Fruit fly (Drosophila melanogaster): ENCODE results near the gene CG18823.

CG18823 gene

DNA sequence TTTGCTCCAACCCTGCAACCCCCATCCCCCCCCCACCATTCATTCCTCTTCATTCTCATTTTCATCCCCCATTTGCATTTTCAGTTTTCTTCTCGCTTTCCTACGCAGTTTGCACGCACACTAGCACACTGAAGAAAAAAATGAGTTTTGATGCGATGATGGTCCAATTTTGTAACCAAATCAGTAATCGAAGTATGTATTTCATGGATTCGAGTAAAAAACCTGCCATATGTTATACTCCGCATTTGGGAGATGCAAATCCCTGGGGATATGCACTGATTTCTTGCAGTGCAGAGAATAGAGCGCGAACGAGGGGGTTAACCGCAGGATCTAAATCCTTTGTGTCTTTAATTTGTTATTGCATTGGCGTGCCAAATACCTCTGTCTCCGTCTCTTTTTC, 34.4 kb upstream of the CG18823 start (continued):
- TF ChIP-seq HLH4C (GFP tag; IDR thresholded peaks at IDR 0.05; ENCODE audit: partially characterized antibody), result no peak
- no peak for TF ChIP-seq CG15479 (GFP tag; optimal IDR thresholded peaks at IDR 0.05)
- no peak for TF ChIP-seq CG8359 (GFP tag; optimal IDR thresholded peaks at IDR 0.05; ENCODE audit: borderline replicate concordance)
- TF ChIP-seq CG10366 (GFP tag; IDR thresholded peaks at IDR 0.05), result peak; percentile 50; the same call in 1 of the 2 replicates
- TF ChIP-seq CG32772 (GFP tag; IDR thresholded peaks at IDR 0.05), result peak; percentile 66
- no peak for TF ChIP-seq CG33557 (GFP tag; optimal IDR thresholded peaks at IDR 0.05)
- TF ChIP-seq Opbp (GFP tag; IDR thresholded peaks at IDR 0.05; ENCODE audit: partially characterized antibody), result no peak
- TF ChIP-seq CG14710 (tag; optimal IDR thresholded peaks at IDR 0.05), result peak; percentile 13
- TF ChIP-seq CG10959 (GFP tag; IDR thresholded peaks at IDR 0.05), result no peak
- no peak for TF ChIP-seq CG10274 (GFP tag; optimal IDR thresholded peaks at IDR 0.05)
- peak; percentile 62 for TF ChIP-seq CG15269 (tag; optimal IDR thresholded peaks at IDR 0.05)
- TF ChIP-seq CG7963 (GFP tag; IDR thresholded peaks at IDR 0.05; ENCODE audit: partially characterized antibody), result no peak
- no peak for TF ChIP-seq toy (GFP tag; IDR thresholded peaks at IDR 0.05)
- TF ChIP-seq CG30403 (GFP tag; optimal IDR thresholded peaks at IDR 0.05), result peak; percentile 45
- TF ChIP-seq HmgZ (tag; optimal IDR thresholded peaks at IDR 0.05), result peak; percentile 8
- TF ChIP-seq jing (GFP tag; optimal IDR thresholded peaks at IDR 0.05), result peak; percentile 19
- no peak for TF ChIP-seq lov (optimal IDR thresholded peaks at IDR 0.05)
- TF ChIP-seq lov (GFP tag; IDR thresholded peaks at IDR 0.05), result no peak
- peak; percentile 76 for TF ChIP-seq CG11504 (tag; optimal IDR thresholded peaks at IDR 0.05)
- TF ChIP-seq gsb (GFP tag; IDR thresholded peaks at IDR 0.05), result no peak
- TF ChIP-seq Nf-YA (GFP tag; IDR thresholded peaks at IDR 0.05), result no peak
- TF ChIP-seq CG8765 (GFP tag; IDR thresholded peaks at IDR 0.05), result no peak
- TF ChIP-seq Xbp1 (GFP tag; optimal IDR thresholded peaks at IDR 0.05), result peak; percentile 63
- TF ChIP-seq hkb (optimal IDR thresholded peaks at IDR 0.05), result no peak
- peak; percentile 67 for TF ChIP-seq hkb (GFP tag; IDR thresholded peaks at IDR 0.05)
- TF ChIP-seq luna (GFP tag; optimal IDR thresholded peaks at IDR 0.05), result no peak
- peak; percentile 16 for TF ChIP-seq CG33213 (GFP tag; optimal IDR thresholded peaks at IDR 0.05)
- no peak for TF ChIP-seq CG31388 (GFP tag; optimal IDR thresholded peaks at IDR 0.05)
- no peak for TF ChIP-seq pzg (GFP tag; optimal IDR thresholded peaks at IDR 0.05)
- TF ChIP-seq CG7372 (GFP tag; IDR thresholded peaks at IDR 0.05), result no peak
- TF ChIP-seq Bgb (GFP tag; IDR thresholded peaks at IDR 0.05; ENCODE audit: partially characterized antibody), result no peak
- TF ChIP-seq unpg (GFP tag; optimal IDR thresholded peaks at IDR 0.05), result peak; percentile 61
- no peak for TF ChIP-seq CG7987 (GFP tag; optimal IDR thresholded peaks at IDR 0.05)
- TF ChIP-seq MBD-R2 (GFP tag; IDR thresholded peaks at IDR 0.05), result peak; percentile 20; the same call in 1 of the 2 replicates
- peak; percentile 15 for TF ChIP-seq CG5180 (GFP tag; optimal IDR thresholded peaks at IDR 0.05)
- TF ChIP-seq cas (GFP tag; IDR thresholded peaks at IDR 0.05), result no peak
- no peak for TF ChIP-seq CG14860 (GFP tag; IDR thresholded peaks at IDR 0.05; ENCODE audit: partially characterized antibody)
- no peak for TF ChIP-seq trh (GFP tag; optimal IDR thresholded peaks at IDR 0.05)
- TF ChIP-seq CG11695 (GFP tag; IDR thresholded peaks at IDR 0.05), result no peak
- no peak; the same call in 1 of the 2 replicates for TF ChIP-seq klu (GFP tag; IDR thresholded peaks at IDR 0.05)
- TF ChIP-seq Rx (GFP tag; IDR thresholded peaks at IDR 0.05), result 0 out of 2 replicates have a peak, but pooled peaks have one; percentile 36
- TF ChIP-seq Asciz (GFP tag; optimal IDR thresholded peaks at IDR 0.05), result peak; percentile 18
- no peak for TF ChIP-seq sim (GFP tag; IDR thresholded peaks at IDR 0.05)
- no peak for TF ChIP-seq CG16779 (GFP tag; IDR thresholded peaks at IDR 0.05)
- TF ChIP-seq CG9876 (GFP tag; optimal IDR thresholded peaks at IDR 0.05), result no peak
- peak; percentile 58 to 73 for TF ChIP-seq dpn (GFP tag; optimal IDR thresholded peaks at IDR 0.05)
- peak; percentile 69 for TF ChIP-seq Antp (GFP tag; optimal IDR thresholded peaks at IDR 0.05)
- 0 out of 2 replicates have a peak, but pooled peaks have one; percentile 38 for TF ChIP-seq H2.0 (GFP tag; IDR thresholded peaks at IDR 0.05)
- TF ChIP-seq Dip2 (GFP tag; IDR thresholded peaks at IDR 0.05), result no peak
- TF ChIP-seq D19B (GFP tag; optimal IDR thresholded peaks at IDR 0.05), result no peak
- TF ChIP-seq Kr (GFP tag; optimal IDR thresholded peaks at IDR 0.05), result no peak
